Worm (Caenorhabditis elegans) whole organism, L2 larva: ENCODE measurements around the gene best-1.
A peak's percentile ranks its signal among the peaks of the same experiment; 100 is the strongest.

Experiments used
- C34F6.9 ChIP-seq: fragments of 150-350 bp; optimal IDR thresholded peaks from 2 replicates; lab custom pipeline; 2014; ENCODE audit warnings: missing biosample characterization, missing genetic modification characterization
- F13H6.1 ChIP-seq: sonication (generic microtip); optimal IDR thresholded peaks from 2 replicates; lab custom pipeline; 2016; ENCODE audit warnings: missing genetic modification characterization, missing compliant biosample characterization
- R02D3.7 ChIP-seq: fragments of 150-350 bp; optimal IDR thresholded peaks from 2 replicates; lab custom pipeline; 2014; ENCODE audit warnings: missing biosample characterization, missing genetic modification characterization
- Y55F3AM.14 ChIP-seq: fragments of 200-800 bp; sonication (Bioruptor generic); optimal IDR thresholded peaks from 2 replicates; lab custom pipeline; 2018; ENCODE audit warnings: mild to moderate bottlenecking, missing genetic modification characterization, missing compliant biosample characterization
- ZK546.5 ChIP-seq: sonication (generic microtip); optimal IDR thresholded peaks from 2 replicates; lab custom pipeline; 2017; ENCODE audit warnings: missing biosample characterization, missing genetic modification characterization
- alr-1 ChIP-seq: fragments of 150-350 bp; optimal IDR thresholded peaks from 2 replicates; lab custom pipeline; 2014; ENCODE audit warnings: missing biosample characterization, missing genetic modification characterization
- aly-2 ChIP-seq: fragments of 150-350 bp; optimal IDR thresholded peaks from 2 replicates; lab custom pipeline; 2014; ENCODE audit warnings: missing biosample characterization, missing genetic modification characterization
- blmp-1 ChIP-seq: sonication (generic microtip); optimal IDR thresholded peaks from 2 replicates; lab custom pipeline; 2017; ENCODE audit warnings: missing genetic modification characterization, mild to moderate bottlenecking, missing compliant biosample characterization, antibody characterized with exemption, moderate library complexity; ENCODE audit not compliant: insufficient read depth
- ceh-16 ChIP-seq: fragments of 150-350 bp; optimal IDR thresholded peaks from 2 replicates; lab custom pipeline; 2014; ENCODE audit warnings: missing biosample characterization, missing genetic modification characterization
- ceh-82 ChIP-seq: fragments of 150-350 bp; optimal IDR thresholded peaks from 2 replicates; lab custom pipeline; 2014; ENCODE audit warnings: missing biosample characterization, missing genetic modification characterization
- dmd-4 ChIP-seq: sonication (generic microtip); optimal IDR thresholded peaks from 2 replicates; lab custom pipeline; 2017; ENCODE audit warnings: missing biosample characterization, missing genetic modification characterization
- elt-3 ChIP-seq: sonication (generic microtip); optimal IDR thresholded peaks from 2 replicates; lab custom pipeline; 2017; ENCODE audit warnings: missing biosample characterization, missing genetic modification characterization
- fos-1 ChIP-seq: fragments of 150-350 bp; optimal IDR thresholded peaks from 2 replicates; lab custom pipeline; 2014; ENCODE audit warnings: missing biosample characterization, missing genetic modification characterization
- gmeb-1 ChIP-seq: fragments of 150-350 bp; optimal IDR thresholded peaks from 2 replicates; lab custom pipeline; 2014; ENCODE audit warnings: missing biosample characterization, missing genetic modification characterization
- lin-11 ChIP-seq: fragments of 150-350 bp; sonication (generic microtip); optimal IDR thresholded peaks from 2 replicates; lab custom pipeline; 2014; ENCODE audit warnings: missing biosample characterization, missing genetic modification characterization, inconsistent platforms, mixed read lengths
- lin-39 ChIP-seq: fragments of 150-350 bp; optimal IDR thresholded peaks from 2 replicates; lab custom pipeline; 2014; ENCODE audit warnings: missing biosample characterization, missing genetic modification reagents, missing genetic modification characterization
- mbf-1 ChIP-seq: sonication (generic microtip); optimal IDR thresholded peaks from 2 replicates; lab custom pipeline; 2017; ENCODE audit warnings: missing biosample characterization, missing genetic modification characterization
- mdl-1 ChIP-seq, 2 experiments: fragments of 150-350 bp in 1 of 2; sonication (generic microtip) in 1 of 2; optimal IDR thresholded peaks; 2 replicates each; lab custom pipeline; 2017; ENCODE audit warnings: missing biosample characterization in 2 of 2, missing genetic modification characterization in 2 of 2
- nhr-11 ChIP-seq: fragments of 150-350 bp; optimal IDR thresholded peaks from 2 replicates; lab custom pipeline; 2014; ENCODE audit warnings: missing biosample characterization, missing genetic modification characterization
- nhr-12 ChIP-seq: fragments of 150-350 bp; optimal IDR thresholded peaks from 2 replicates; lab custom pipeline; 2014; ENCODE audit warnings: missing biosample characterization, missing genetic modification characterization
- nhr-129 ChIP-seq: fragments of 150-350 bp; optimal IDR thresholded peaks from 2 replicates; lab custom pipeline; 2014; ENCODE audit warnings: missing biosample characterization, missing genetic modification characterization
- nhr-21 ChIP-seq: fragments of 150-350 bp; optimal IDR thresholded peaks from 2 replicates; lab custom pipeline; 2014; ENCODE audit warnings: missing biosample characterization, missing genetic modification characterization
- nhr-237 ChIP-seq: fragments of 150-350 bp; optimal IDR thresholded peaks from 2 replicates; lab custom pipeline; 2014; ENCODE audit warnings: missing biosample characterization, missing genetic modification characterization
- nhr-25 ChIP-seq: fragments of 150-350 bp; sonication (generic microtip); optimal IDR thresholded peaks from 3 replicates; lab custom pipeline; 2014; ENCODE audit warnings: missing biosample characterization, missing genetic modification characterization
- nhr-6 ChIP-seq: fragments of 150-350 bp; optimal IDR thresholded peaks from 2 replicates; lab custom pipeline; 2014; ENCODE audit warnings: missing biosample characterization, missing genetic modification characterization
- nhr-77 ChIP-seq: fragments of 150-350 bp; optimal IDR thresholded peaks from 2 replicates; lab custom pipeline; 2014; ENCODE audit warnings: missing biosample characterization, missing genetic modification characterization
- skn-1 ChIP-seq: sonication (generic microtip); optimal IDR thresholded peaks from 2 replicates; lab custom pipeline; 2017; ENCODE audit warnings: missing biosample characterization, missing genetic modification characterization
- sma-3 ChIP-seq: sonication (generic microtip); optimal IDR thresholded peaks from 2 replicates; lab custom pipeline; 2016; ENCODE audit warnings: missing genetic modification reagents, missing genetic modification characterization, missing compliant biosample characterization
- snpc-4 ChIP-seq: fragments of 150-350 bp; optimal IDR thresholded peaks from 2 replicates; lab custom pipeline; 2014; ENCODE audit warnings: missing biosample characterization, missing genetic modification characterization
- unc-62 ChIP-seq: fragments of 150-350 bp; optimal IDR thresholded peaks from 2 replicates; lab custom pipeline; 2014; ENCODE audit warnings: missing biosample characterization, missing genetic modification reagents, missing genetic modification characterization
- zag-1 ChIP-seq: fragments of 150-350 bp; optimal IDR thresholded peaks from 2 replicates; lab custom pipeline; 2014; ENCODE audit warnings: missing biosample characterization, missing genetic modification characterization
- ztf-11 ChIP-seq: sonication (generic microtip); optimal IDR thresholded peaks from 2 replicates; lab custom pipeline; 2017; ENCODE audit warnings: missing biosample characterization, missing genetic modification characterization
- ztf-4 ChIP-seq: fragments of 150-350 bp; optimal IDR thresholded peaks from 2 replicates; lab custom pipeline; 2014; ENCODE audit warnings: missing biosample characterization, missing genetic modification characterization

best-1 gene

DNA sequence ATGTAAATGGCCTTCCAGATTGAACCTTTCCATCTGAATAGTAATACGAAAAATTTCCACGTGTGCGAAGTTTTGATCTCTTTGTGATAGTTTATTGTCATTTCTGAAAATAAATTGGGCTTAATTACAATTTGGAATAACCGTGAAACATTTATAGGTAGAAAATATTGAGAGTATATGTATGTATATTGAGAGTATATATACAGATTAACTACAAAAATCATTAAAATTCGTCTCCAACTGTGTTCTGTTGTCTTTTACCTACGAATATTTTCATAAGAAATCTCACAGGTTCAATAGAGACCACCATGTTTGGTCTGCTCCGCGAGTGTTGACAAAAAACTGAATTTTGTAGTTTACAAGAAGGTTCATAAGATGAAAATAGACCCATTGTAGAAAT lies 3.4 kb upstream of the best-1 start, which contains the start of gene best-2:
Gene best-2, minus strand, starts transcription at position 101 of the 400 bp plus-strand sequence.
- TF ChIP-seq mdl-1 (tag; optimal IDR thresholded peaks at IDR 0.05; lab: Kevin White, UChicago) = no peak
- no peak for TF ChIP-seq nhr-129 (tag; lab: Kevin White, UChicago)
- no peak for TF ChIP-seq Y55F3AM.14
- TF ChIP-seq R02D3.7 = no peak
- no peak for TF ChIP-seq fos-1 (tag; lab: Kevin White, UChicago)
- TF ChIP-seq, all 48 proteins: peak for 0

DNA sequence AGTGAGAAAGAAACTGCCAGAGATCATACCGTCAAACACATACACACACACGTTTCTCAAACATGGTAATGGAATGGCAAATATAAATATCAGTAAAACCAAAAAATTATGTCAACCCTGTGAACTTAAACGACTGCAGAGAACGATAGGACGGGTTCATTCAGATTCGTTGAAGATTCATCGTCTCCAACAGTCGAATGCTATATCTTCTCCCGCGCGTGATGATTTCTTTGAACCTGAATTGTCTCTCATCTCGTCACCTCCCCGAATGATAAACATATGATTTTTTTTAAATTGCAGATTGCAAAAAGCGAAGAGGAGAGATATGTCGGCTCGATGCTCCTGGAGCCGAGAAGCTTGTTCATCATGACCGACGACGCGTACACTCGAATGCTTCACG lies 1.3 kb upstream of the best-1 start:
- TF ChIP-seq nhr-77 (tag; lab: Kevin White, UChicago) (no peak), nhr-12 (tag; lab: Kevin White, UChicago) (no peak), lin-39 (tag; lab: Kevin White, UChicago) (no peak), nhr-129 (tag; lab: Kevin White, UChicago) (peak; percentile 55), nhr-25 (tag; lab: Kevin White, UChicago) (peak; percentile 11), nhr-21 (tag; lab: Kevin White, UChicago) (peak; percentile 57), aly-2 (tag; lab: Kevin White, UChicago) (no peak), fos-1 (tag; lab: Kevin White, UChicago) (peak; percentile 11), Y55F3AM.14 (no peak), R02D3.7 (no peak), alr-1 (no peak), ztf-4 (tag; lab: Kevin White, UChicago) (no peak), blmp-1 (no peak), mdl-1 (tag; optimal IDR thresholded peaks at IDR 0.05; lab: Kevin White, UChicago) (no peak), snpc-4 (tag; lab: Kevin White, UChicago) (no peak)

DNA sequence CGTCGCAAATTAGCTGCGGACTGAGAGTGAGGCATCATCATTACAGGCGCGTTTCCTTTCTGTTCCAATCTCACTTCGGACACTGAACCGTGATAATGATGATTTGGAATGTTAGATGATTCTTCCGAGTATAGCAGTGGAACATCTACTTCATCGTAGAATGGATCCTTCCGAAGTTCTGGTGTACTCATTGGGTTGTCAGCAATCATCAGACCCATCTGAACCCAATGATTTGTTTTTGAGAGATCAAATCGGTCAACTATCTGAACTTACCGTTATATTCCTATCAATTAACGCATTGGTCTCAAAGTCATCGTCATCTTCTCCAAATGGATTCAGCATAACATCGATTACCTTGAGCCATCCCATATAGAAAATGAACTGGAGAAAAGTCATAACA lies 1.1 kb downstream of the best-1 start:
- TF ChIP-seq aly-2 (tag; lab: Kevin White, UChicago) (no peak), mbf-1 (no peak), zag-1 (tag; lab: Kevin White, UChicago) (no peak), nhr-129 (tag; lab: Kevin White, UChicago) (no peak), nhr-12 (tag; lab: Kevin White, UChicago) (no peak), fos-1 (tag; lab: Kevin White, UChicago) (no peak), ztf-11 (tag; lab: Kevin White, UChicago) (no peak), unc-62 (no peak), gmeb-1 (tag; lab: Kevin White, UChicago) (no peak), F13H6.1 (no peak), nhr-6 (tag; lab: Kevin White, UChicago) (no peak), ZK546.5 (tag; lab: Kevin White, UChicago) (no peak), alr-1 (no peak), ceh-82 (tag; lab: Kevin White, UChicago) (no peak)

DNA sequence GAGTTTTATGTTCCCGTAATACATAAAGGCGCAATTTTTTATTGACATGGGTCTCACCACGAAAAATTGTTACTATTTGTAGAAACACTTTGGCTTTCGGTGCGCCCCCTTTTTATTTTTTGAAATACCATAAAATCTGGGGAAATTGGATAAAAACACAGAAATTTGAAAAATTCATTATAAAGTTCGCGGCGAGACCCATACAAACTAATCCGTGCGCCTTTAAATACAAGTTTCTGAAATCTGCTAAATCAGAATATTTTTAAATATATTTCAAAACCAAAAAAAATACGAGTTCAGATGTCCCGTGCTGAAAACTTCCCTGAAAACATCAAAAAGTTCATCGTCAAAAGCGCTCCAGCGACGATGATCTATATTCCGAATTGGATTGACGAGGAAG lies 2.2 kb downstream of the best-1 start, which contains the start of gene B0564.2:
Gene B0564.2, plus strand, starts transcription at position 301 of the 400 bp plus-strand sequence.
- TF ChIP-seq lin-11 (tag; lab: Kevin White, UChicago) (no peak), nhr-11 (no peak)

DNA sequence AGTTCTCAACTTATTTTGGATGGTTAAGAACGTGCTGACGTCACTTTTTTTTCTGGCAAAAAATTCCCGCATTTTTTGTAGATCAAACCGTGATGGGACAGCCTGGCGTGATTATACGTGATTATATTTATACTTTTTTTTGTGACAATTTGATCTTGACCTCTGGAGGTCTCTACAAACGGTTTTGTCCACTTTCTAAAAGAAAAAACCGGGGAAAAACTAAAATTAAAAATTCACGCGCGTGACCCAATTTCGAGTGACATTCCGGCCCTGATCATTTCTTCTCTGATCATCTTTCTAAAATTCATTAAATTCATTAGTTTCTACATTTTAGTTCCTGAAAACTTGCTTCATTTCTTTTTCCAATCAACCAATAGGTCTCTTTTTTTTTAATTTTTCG lies 4.7 kb downstream of the best-1 start, which contains the start of gene rde-11:
Gene rde-11, plus strand, starts transcription at position 301 of the 400 bp plus-strand sequence.
- no peak for TF ChIP-seq unc-62
- no peak for TF ChIP-seq gmeb-1 (tag; lab: Kevin White, UChicago)
- no peak for TF ChIP-seq skn-1
- TF ChIP-seq C34F6.9 (tag; lab: Kevin White, UChicago) = no peak
- no peak for TF ChIP-seq nhr-77 (tag; lab: Kevin White, UChicago)
- no peak for TF ChIP-seq nhr-11
- no peak for TF ChIP-seq nhr-21 (tag; lab: Kevin White, UChicago)
- TF ChIP-seq ceh-16 (tag; lab: Kevin White, UChicago) = no peak
- no peak for TF ChIP-seq elt-3 (tag; lab: Kevin White, UChicago)

DNA sequence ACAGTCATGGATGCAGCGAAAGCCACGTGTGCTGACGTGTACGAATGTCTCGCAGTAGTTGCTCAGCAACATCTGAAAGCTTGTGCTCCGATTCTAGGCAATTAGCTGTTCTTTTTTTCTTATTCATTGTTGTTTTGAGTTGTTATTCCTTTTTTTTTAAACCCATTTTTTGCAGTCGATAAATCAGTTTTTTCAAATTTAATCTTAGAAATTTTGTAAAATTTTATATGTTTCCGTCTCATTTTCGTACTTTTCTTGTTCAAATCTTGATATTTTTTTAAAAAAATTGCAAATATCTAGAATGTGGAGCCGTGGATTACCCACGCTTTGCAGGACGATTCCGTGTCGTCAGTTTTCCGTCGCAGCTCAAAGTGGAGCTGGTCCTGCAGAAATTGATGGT lies 9.2 kb downstream of the best-1 start, which contains the start of gene fask-1:
Gene fask-1, plus strand, starts transcription at position 301 of the 400 bp plus-strand sequence.
- TF ChIP-seq dmd-4 (tag; lab: Kevin White, UChicago) (no peak), C34F6.9 (tag; lab: Kevin White, UChicago) (no peak), sma-3 (GFP tag; lab: Kevin White, UChicago) (no peak), mbf-1 (no peak), nhr-237 (no peak), R02D3.7 (no peak)
- TF ChIP-seq, all 48 proteins: peak for 0
